Fruit fly (Drosophila melanogaster): ENCODE results near the gene CG5455.
A peak's percentile ranks its signal among the peaks of the same experiment; 100 is the strongest.

Gene CG5455

DNA sequence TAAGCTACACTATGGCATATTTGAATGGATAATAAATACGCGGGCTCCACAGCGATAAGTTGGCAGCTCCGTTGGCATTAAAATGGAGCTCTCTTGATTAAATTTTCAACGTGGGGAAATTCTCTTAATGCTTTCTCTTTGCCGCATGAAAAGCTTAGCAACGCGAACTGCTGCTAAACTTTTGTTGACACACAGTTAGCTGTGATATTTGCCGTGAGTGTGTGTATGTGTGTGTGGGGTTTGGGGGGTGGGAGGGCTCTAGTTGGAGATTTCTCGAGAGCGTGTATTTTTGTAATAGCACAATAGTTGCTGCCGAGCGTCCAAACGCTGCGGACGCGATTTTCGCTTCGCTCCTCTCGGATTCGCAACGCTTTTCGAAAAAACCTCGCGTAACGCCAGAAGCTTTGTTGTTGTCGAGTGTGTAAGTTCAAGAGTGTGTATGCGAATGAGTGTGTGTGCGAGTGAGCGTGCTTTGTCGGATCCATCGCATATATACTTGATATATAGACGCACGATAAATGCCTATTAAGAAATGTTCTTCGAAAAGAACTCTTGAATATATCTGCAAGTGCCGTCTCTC is at the start of gene CG5455:
TSS of gene CG5455 (plus strand) at position 302 of the 580 bp plus-strand sequence.
- TF ChIP-seq CG17801 (GFP tag; optimal IDR thresholded peaks at IDR 0.05; ENCODE audit: partially characterized antibody), result peak; percentile 85

DNA sequence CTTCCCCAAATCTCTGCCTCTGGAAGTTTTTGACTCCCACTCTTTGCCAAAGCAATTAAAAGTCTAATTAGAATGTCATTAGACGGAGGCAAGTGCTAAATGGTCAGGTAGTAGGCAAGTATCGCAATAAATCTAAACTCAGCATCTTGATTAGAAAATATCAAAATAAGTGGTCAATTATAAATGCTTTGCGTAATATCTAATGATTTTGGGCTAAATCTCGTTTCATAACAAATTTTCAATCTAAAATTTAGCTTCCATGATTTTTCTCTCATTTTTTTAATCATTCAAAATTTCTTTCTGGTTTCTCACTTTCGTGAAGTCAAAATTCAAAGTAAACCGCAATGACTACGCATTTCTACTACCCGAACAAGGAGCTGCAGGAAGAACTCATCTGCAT is 47.5 kb upstream of the CG5455 start, which contains the start of gene Ald2:
TSS of gene Ald2 (plus strand) at position 301 of the 400 bp plus-strand sequence.
- TF ChIP-seq CG17801 (GFP tag; optimal IDR thresholded peaks at IDR 0.05; ENCODE audit: partially characterized antibody), result no peak

DNA sequence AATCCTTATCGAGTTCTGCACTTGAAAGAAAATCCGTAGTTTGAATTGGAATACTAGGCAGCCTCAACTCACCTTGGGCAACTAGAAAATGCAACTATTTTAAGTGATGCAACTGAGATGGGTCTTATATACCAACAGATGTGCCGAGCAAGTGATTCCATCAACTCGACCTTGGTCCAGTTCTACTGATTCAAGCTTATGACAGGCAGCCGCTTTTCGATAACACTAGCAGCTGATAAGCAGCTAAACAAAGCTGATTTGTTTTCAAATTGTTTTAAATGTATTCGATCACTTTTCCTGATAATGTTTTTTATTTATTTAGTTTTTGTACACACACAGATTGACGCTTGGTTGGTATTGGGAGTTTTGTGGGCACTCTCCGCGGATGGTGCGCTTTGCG is 36.3 kb upstream of the CG5455 start, which contains the start of gene CG6503:
TSS of gene CG6503 (minus strand) at position 101 of the 400 bp plus-strand sequence.
- TF ChIP-seq CG17801 (GFP tag; optimal IDR thresholded peaks at IDR 0.05; ENCODE audit: partially characterized antibody), result no peak

DNA sequence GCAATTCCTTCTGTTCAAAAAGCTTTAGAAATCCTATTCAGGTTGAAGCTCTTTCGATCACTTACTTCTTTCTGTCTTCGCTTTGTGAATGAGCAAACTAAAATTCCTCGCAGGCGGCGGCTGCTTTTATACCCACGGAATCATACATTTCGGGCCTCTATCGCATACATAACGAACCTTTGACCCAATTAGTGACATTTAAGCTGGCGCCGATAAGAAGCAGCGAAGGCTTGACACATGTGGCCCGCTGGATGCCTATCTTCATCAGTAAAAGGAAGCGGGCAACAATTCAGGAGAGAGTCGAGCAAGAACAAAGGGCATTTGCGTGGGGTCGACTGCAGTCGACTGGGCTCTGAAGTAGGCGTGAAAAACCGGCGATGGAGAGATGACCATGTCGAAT is 35.6 kb upstream of the CG5455 start, which contains the start of gene CG34291:
TSS of gene CG34291 (minus strand) at position 101 of the 400 bp plus-strand sequence.
- TF ChIP-seq CG17801 (GFP tag; optimal IDR thresholded peaks at IDR 0.05; ENCODE audit: partially characterized antibody), result no peak

DNA sequence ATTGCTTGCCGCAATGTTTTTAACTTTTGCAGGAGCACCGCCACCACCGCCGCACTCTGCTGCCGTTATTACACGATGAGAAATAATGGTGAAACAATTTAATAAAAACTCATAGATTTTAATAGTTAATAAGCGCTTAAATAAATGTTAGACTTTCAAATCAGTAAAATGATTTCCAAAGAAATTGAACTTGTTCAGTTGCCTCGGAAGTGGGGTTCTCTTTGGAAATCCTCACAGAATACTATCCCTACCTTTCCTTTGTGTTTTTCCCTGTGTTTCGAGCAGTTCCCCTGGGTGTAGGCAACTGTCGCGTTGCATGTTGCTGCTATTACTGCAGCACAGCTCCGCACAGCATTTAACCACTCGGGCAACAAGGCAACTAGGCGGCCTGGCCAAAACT is 33.1 kb upstream of the CG5455 start:
- no peak for TF ChIP-seq CG17801 (GFP tag; optimal IDR thresholded peaks at IDR 0.05; ENCODE audit: partially characterized antibody)

DNA sequence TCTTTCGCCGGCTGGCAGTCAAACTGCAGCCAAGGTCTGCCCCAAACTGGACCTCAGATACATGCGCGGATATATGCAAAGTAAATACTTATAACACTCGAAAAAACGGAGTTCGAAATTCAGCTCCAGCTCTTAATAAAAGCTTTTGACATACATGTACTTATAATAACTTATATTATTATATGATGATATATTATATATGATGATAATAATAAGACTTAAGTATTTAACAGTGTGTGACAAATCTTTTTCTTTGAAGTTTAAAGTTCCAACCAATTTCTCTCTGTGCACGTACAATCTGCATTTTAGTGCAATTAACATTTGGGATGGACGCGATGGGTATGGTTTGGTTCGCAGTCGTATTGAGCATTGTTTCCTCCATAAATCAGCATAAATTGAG is 31.7 kb upstream of the CG5455 start:
- TF ChIP-seq CG17801 (GFP tag; optimal IDR thresholded peaks at IDR 0.05; ENCODE audit: partially characterized antibody), result no peak

DNA sequence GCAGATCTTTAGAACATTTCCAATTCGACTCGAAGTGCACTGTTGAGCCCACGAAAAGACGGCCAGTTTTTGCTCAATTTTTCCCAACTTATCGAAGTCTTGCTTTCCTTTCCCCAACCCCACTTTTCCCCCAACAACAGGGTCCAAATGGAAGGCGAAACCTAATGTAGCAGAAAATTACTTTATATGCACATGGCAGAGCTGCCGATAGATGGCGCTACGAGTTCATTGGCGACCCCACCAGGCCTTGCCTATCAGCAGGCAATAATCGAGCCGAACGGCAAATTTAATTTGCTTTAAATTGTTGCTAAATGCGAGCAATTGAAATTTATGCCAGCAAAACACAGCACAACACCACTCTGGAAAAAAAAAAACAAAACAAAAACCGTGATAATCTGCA is 28.8 kb upstream of the CG5455 start:
- no peak for TF ChIP-seq CG17801 (GFP tag; optimal IDR thresholded peaks at IDR 0.05; ENCODE audit: partially characterized antibody)

DNA sequence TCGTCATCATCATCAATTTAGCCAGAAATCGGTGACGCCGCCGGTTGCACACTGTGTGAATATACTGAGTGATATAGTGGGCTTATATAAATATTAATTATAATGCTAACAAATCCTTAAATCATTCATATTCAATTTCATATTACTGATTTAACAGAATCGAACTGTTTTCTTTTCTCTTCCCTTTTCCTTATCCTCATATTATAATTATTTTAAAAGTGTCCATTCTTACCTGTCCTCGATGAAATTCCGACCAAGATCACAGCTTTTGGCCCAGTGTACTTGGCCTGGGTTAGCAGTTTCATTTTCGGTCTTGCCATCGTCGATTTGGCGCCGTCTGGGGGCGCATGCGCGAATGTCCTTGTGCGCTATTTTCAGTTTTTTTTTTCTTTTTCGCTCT is 28.3 kb upstream of the CG5455 start:
- TF ChIP-seq CG17801 (GFP tag; optimal IDR thresholded peaks at IDR 0.05; ENCODE audit: partially characterized antibody), result no peak

DNA sequence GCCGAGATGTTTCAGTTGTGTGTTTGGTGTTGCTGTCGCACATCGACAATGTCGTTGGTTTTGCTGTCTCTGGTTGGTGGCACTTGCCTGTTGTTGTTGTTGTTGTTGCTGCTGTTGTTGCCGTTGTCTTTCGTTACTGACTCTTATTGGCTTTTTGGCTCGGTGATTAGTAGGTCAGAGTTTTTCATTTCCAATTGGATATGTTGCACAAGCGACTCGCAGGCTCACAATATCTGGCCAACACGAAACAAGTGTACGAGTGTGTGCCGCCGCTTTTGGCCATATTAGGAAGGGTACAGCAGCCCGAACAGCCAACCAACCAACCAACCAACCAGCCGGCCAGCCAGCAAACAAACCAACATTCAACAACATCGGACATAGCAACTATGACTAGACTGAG is 27.6 kb upstream of the CG5455 start:
- no peak for TF ChIP-seq CG17801 (GFP tag; optimal IDR thresholded peaks at IDR 0.05; ENCODE audit: partially characterized antibody)

DNA sequence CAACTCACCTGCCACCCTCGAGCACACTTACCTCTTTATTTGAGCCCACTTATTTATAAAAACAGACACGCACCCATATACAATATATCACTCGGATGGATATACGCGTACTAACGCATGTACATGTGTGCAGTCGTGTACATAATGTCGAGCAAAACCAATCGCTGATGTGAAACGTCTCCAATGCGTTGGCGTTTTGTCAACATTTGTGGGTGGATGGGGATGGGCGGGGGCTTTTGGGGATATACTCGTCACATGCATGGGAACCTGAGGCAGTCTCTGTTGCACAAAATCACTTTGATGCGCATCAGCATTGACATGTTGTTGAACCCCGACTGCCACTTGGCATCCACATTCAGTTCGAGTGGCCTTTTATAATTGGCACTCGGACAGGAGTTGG is 25.3 kb upstream of the CG5455 start:
- no peak for TF ChIP-seq CG17801 (GFP tag; optimal IDR thresholded peaks at IDR 0.05; ENCODE audit: partially characterized antibody)

DNA sequence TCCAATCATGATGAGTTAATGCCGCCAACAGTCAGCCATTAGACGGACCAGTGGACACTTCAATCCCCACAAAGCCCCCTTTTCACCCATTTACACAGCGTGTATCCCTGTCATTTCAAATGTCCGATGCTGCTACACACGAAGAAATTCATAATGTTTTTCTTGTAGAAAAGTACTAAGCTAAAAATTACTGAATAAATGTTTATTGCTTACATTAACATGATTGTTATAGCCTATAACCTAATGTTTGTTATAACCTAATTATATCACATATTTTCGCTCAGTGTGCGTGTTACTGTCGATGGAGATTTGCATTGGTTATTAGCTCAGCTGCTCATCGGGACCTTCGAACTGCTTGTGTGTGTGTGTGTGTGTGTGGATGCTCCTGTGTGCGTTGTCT is 24.8 kb upstream of the CG5455 start:
- TF ChIP-seq CG17801 (GFP tag; optimal IDR thresholded peaks at IDR 0.05; ENCODE audit: partially characterized antibody), result no peak

DNA sequence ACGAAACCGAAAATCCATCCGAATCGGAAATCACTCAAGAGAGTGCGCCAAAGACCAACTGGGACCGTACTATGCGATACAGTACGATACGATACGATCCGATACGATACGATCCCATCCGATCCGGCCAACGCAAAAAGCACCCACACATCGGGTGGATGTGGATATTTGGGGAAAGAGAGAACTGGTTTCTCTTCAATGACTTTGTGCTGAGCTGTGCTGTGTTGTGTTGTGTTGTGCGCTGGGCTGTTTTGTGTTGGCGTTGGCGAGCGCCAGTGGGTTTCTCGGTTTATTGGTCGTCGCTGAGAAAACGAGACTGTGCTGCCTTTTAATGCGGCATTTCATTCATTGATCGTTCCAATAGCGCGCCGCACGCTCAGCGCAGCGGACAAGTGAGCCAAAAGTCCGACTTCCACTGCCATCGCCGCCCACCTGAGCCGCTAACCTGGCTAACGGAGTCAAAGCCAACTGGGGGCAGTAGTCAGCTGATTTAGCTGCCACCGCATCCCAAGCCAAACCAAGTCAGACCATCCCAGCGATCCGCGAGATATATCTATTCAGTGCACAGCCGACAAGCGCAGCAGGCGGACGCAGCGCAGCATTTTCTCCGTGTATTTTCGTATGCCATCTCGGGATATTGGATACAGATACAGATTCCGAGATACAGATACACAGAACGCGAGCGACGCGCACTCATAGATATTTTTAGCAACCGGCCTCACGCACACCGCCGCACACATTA is 20.7 kb upstream of the CG5455 start, which contains the start of gene tx:
TSS of gene tx (plus strand) at position 324 of the 742 bp plus-strand sequence.
- TF ChIP-seq CG17801 (GFP tag; optimal IDR thresholded peaks at IDR 0.05; ENCODE audit: partially characterized antibody), result no peak

DNA sequence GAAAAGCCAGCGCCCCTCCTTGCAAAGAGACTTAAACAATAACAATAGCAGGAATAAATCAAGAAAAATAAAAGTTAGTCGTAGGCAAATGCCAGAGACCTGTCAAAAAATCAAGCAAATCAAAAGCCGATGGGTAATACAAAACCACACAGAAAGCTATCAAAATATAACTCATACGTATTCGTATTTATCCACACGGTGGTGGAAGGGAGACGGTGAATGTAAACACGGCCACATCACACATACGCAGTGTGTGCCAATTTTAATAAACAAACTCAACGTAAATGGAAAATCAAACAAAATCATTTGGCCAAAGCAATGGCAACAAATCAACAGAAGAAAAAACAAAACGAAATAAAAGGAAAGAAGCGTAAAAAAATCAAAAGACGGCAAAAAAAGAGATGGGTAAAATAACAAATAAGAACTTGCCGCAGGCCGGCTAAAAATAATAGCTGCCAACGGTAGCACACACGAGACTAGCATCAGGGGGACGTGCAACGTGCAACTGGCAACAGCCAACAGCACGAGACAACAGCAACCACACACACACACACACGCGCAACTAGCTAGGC is 18.6 kb upstream of the CG5455 start:
- TF ChIP-seq CG17801 (GFP tag; optimal IDR thresholded peaks at IDR 0.05; ENCODE audit: partially characterized antibody), result no peak

DNA sequence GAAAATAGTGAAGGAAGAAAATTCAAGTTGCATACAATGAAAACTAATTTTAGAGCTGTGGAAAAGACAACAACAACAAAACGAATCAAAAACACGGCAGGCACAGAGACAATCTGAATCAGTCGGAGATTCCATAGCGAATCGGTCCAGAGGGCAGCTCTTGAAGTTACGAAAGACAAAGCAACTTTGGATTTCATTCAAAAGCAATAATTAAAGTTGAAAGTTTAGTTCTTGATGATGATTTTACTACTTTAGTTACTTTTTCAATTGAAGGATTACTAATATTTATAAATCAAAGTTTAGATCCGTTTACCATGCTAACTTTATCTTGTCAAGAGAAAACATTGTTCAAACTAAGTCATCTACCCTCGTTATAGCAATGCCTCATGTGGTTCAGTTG is 18.0 kb upstream of the CG5455 start:
- no peak for TF ChIP-seq CG17801 (GFP tag; optimal IDR thresholded peaks at IDR 0.05; ENCODE audit: partially characterized antibody)

DNA sequence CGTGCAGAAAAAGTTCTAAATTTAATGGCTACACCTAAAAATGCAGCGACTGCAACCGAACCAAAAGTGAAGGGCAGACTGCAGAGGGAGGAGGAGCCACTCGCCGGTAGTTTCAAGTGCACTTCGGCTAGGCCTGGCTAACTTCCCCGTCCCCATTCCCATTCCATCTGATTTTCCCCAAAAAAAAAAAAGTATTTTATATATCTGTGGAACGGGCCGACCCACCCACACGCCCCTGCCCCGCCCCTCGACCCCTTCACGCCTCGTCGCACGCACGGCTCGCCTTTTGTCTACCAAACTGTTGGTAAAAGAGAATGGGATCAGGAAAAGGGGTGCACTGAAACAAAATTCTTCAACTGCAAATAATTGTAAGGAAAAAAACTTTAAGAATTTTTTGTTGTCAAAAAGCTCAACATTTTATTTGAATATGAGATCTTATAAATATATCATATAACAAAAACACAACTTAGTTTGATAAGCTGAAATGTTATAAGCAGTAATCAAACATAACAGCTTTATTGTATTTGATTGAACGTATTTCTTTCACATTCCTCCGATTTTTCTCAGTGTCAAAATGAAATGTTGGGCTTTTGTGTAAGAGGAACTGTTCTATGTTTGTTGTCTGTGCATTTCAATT is 17.3 kb upstream of the CG5455 start:
- TF ChIP-seq CG17801 (GFP tag; optimal IDR thresholded peaks at IDR 0.05; ENCODE audit: partially characterized antibody), result no peak

All from ovary, adult (tissue).